Fruit fly (Drosophila melanogaster): ENCODE measurements around the gene CG5421.

Gene CG5421

dm6 chr2L:12427487-12428101 lies 20.3 kb downstream of the CG5421 start, which contains the start of the genes CG5446 and Trm1 (continued):
- TF ChIP-seq CG10565 (GFP tag; optimal IDR thresholded peaks at IDR 0.05): no peak
- TF ChIP-seq CG6654 (GFP tag; optimal IDR thresholded peaks at IDR 0.05): no peak
- TF ChIP-seq grn (GFP tag; optimal IDR thresholded peaks at IDR 0.05): no peak
- no peak for TF ChIP-seq CG2889 (GFP tag; IDR thresholded peaks at IDR 0.05)
- TF ChIP-seq pan (optimal IDR thresholded peaks at IDR 0.05): no peak
- TF ChIP-seq pan (GFP tag; optimal IDR thresholded peaks at IDR 0.05 in 1 of 2, IDR thresholded peaks at IDR 0.05 in 1 of 2): no peak
- TF ChIP-seq GATAe (GFP tag; conservative IDR thresholded peaks at IDR 0.05): no peak
- TF ChIP-seq zen2 (GFP tag; IDR thresholded peaks at IDR 0.05; ENCODE audit: partially characterized antibody): no peak
- TF ChIP-seq CG2129 (GFP tag; IDR thresholded peaks at IDR 0.05; ENCODE audit: partially characterized antibody): no peak
- TF ChIP-seq mam (GFP tag; optimal IDR thresholded peaks at IDR 0.05): peak; percentile 8
- TF ChIP-seq Hand (GFP tag; optimal IDR thresholded peaks at IDR 0.05): peak; percentile 18
- peak; percentile 56 for TF ChIP-seq tap (tag; optimal IDR thresholded peaks at IDR 0.05)
- no peak for TF ChIP-seq Oaz (GFP tag; IDR thresholded peaks at IDR 0.05)
- peak; percentile 51 for TF ChIP-seq CG15514 (GFP tag; optimal IDR thresholded peaks at IDR 0.05)
- TF ChIP-seq odd (GFP tag; optimal IDR thresholded peaks at IDR 0.05): peak; percentile 52
- peak; percentile 40 for TF ChIP-seq CG3407 (GFP tag; optimal IDR thresholded peaks at IDR 0.05)
- no peak for TF ChIP-seq Kr (GFP tag; optimal IDR thresholded peaks at IDR 0.05)
- no peak for TF ChIP-seq sc (optimal IDR thresholded peaks at IDR 0.05)
- TF ChIP-seq sc (GFP tag; optimal IDR thresholded peaks at IDR 0.05): peak; percentile 52
- peak; percentile 81 for TF ChIP-seq gsb-n (tag; optimal IDR thresholded peaks at IDR 0.05)
- no peak for TF ChIP-seq Bteb2 (GFP tag; optimal IDR thresholded peaks at IDR 0.05)
- peak; percentile 58 for TF ChIP-seq CG12155 (GFP tag; optimal IDR thresholded peaks at IDR 0.05)
- TF ChIP-seq Hr3 (GFP tag; optimal IDR thresholded peaks at IDR 0.05): peak; percentile 80
- TF ChIP-seq CG10366 (GFP tag; IDR thresholded peaks at IDR 0.05): 0 out of 2 replicates have a peak, but pooled peaks have one; percentile 19
- peak; percentile 66 for TF ChIP-seq bcd (GFP tag; optimal IDR thresholded peaks at IDR 0.05)
- no peak for TF ChIP-seq CG1529 (GFP tag; optimal IDR thresholded peaks at IDR 0.05)
- peak; percentile 37 for TF ChIP-seq CG18764 (GFP tag; optimal IDR thresholded peaks at IDR 0.05)
- peak; percentile 47 for TF ChIP-seq CG6813 (GFP tag; optimal IDR thresholded peaks at IDR 0.05)
- TF ChIP-seq zfh2 (GFP tag; optimal IDR thresholded peaks at IDR 0.05): peak; percentile 3
- peak; percentile 77 for TF ChIP-seq PHDP (tag; optimal IDR thresholded peaks at IDR 0.05)
- no peak for TF ChIP-seq hbn (GFP tag; IDR thresholded peaks at IDR 0.05; ENCODE audit: partially characterized antibody)
- TF ChIP-seq row (GFP tag; IDR thresholded peaks at IDR 0.05): peak; percentile 80
- TF ChIP-seq Ets97D (GFP tag; optimal IDR thresholded peaks at IDR 0.05): peak; percentile 17
- TF ChIP-seq Dref (GFP tag; IDR thresholded peaks at IDR 0.05): peak; percentile 61
- no peak for TF ChIP-seq CG42726 (GFP tag; IDR thresholded peaks at IDR 0.05; ENCODE audit: partially characterized antibody)
- peak; percentile 46; the same call in 1 of the 2 replicates for TF ChIP-seq CG32772 (GFP tag; IDR thresholded peaks at IDR 0.05)
- no peak for TF ChIP-seq mld (GFP tag; IDR thresholded peaks at IDR 0.05; ENCODE audit: partially characterized antibody)
- TF ChIP-seq Meics (GFP tag; optimal IDR thresholded peaks at IDR 0.05): peak; percentile 76
- TF ChIP-seq twi (tag; optimal IDR thresholded peaks at IDR 0.05): peak; percentile 54
- peak; percentile 29 for TF ChIP-seq ewg (GFP tag; optimal IDR thresholded peaks at IDR 0.05)
- TF ChIP-seq pum (GFP tag; optimal IDR thresholded peaks at IDR 0.05): no peak
- TF ChIP-seq ac (GFP tag; optimal IDR thresholded peaks at IDR 0.05): no peak
- peak; percentile 45 for TF ChIP-seq run (tag; optimal IDR thresholded peaks at IDR 0.05)
- TF ChIP-seq CG2678 (tag; optimal IDR thresholded peaks at IDR 0.05): peak; percentile 86
- TF ChIP-seq disco-r (GFP tag; optimal IDR thresholded peaks at IDR 0.05): no peak
- peak; percentile 66 for TF ChIP-seq CG10654 (GFP tag; optimal IDR thresholded peaks at IDR 0.05)
- TF ChIP-seq org-1 (GFP tag; optimal IDR thresholded peaks at IDR 0.05): peak; percentile 34
- TF ChIP-seq trh (GFP tag; optimal IDR thresholded peaks at IDR 0.05): peak; percentile 12
- TF ChIP-seq CG10959 (GFP tag; IDR thresholded peaks at IDR 0.05): no peak
- no peak for TF ChIP-seq fd102C (GFP tag; optimal IDR thresholded peaks at IDR 0.05)

Measured in whole organism, embryonic.